Fruit fly (Drosophila melanogaster): ENCODE results near the gene BoYb.

BoYb gene

DNA sequence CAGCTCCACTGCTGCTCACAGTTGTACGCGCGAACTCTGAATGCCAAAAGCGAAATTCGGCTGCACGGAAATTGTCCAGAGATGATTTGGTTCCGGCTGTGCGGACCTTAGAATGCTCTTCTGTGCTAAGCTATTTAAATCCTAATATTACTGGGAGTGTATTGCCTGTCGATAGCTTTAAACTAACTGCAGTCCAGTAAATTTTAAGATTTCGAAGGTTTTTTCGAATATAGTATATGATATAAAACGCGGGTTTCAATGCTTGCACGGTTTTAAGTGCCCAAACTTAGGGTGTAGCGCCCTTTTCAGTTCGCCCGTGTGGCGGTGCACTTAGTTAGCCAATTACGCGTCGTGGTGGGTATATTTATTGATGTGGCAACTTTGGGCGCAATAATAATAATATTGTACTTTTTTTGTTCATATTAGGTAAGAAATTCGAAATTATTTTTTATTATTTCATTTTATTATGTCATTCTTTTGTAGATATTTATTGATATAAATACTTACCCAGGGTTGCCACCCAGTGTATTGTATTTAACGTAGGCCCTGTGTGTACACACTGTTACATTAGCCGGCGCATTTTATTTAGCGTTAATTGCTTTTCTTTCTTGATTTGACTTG, 22.9 kb upstream of the BoYb start, which contains the start of the genes Chro and Ssl1 (continued):
- TF ChIP-seq Hand (GFP tag; optimal IDR thresholded peaks at IDR 0.05) (peak; percentile 99), NK7.1 (GFP tag; optimal IDR thresholded peaks at IDR 0.05) (peak; percentile 100), ind (GFP tag; optimal IDR thresholded peaks at IDR 0.05) (peak; percentile 100)

DNA sequence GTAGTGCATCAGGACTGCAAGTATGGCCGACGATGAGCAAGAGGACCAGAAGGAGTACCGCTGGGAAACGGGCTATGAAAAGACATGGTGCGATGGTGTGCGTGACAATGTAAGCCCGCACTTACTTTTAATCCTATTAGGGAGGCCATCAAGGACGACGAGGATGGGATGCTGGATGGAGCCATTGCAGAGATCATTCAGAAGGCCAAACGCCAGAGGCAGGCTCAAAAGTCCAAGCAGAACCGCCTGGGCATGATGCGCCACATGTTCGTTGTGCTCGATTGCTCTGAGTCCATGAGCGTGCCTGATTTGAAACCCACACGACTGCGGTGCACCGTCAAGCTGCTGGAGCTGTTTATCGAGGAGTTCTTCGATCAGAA, 22.4 kb upstream of the BoYb start:
- TF ChIP-seq Ets65A (GFP tag): peak; percentile 55
- TF ChIP-seq Med (GFP tag): peak; percentile 53
- no peak for TF ChIP-seq CG11093 (GFP tag; IDR thresholded peaks at IDR 0.05)
- TF ChIP-seq chif (GFP tag; optimal IDR thresholded peaks at IDR 0.05): no peak

DNA sequence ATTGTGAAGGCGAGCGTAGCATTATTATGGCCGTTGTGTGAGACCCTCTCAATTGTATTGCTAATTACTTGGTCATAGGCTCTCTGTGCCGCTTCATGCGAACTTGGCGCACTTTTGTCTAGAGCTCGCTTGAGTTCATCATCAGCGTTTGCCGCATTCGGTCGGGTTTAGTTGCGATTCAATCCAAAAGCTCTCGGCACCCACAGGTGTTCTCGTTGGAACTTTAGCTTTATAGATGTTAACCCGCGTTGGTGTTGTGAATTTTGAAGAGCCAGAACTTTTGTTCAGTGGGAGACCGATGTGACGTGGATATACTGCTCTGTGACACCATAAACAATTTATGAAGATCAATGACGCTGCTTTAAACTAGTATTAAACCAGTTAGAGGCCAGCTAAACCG, 20.8 kb upstream of the BoYb start, which contains the start of gene slif:
slif (plus strand) TSS at position 132 of the 400 bp plus-strand sequence.
- no peak for TF ChIP-seq crp (GFP tag; optimal IDR thresholded peaks at IDR 0.05)
- TF ChIP-seq gcm (GFP tag; optimal IDR thresholded peaks at IDR 0.05): no peak
- 0 out of 2 replicates have a peak, but pooled peaks have one; percentile 23 for TF ChIP-seq CG16779 (GFP tag; IDR thresholded peaks at IDR 0.05)
- no peak for TF ChIP-seq corto (GFP tag; optimal IDR thresholded peaks at IDR 0.05)
- no peak for TF ChIP-seq Mrtf (GFP tag; IDR thresholded peaks at IDR 0.05)
- no peak for TF ChIP-seq CG6689 (GFP tag; IDR thresholded peaks at IDR 0.05)
- no peak for TF ChIP-seq schlank (tag; optimal IDR thresholded peaks at IDR 0.05)
- TF ChIP-seq bsh (GFP tag; optimal IDR thresholded peaks at IDR 0.05): no peak
- no peak for TF ChIP-seq Abd-B (GFP tag; optimal IDR thresholded peaks at IDR 0.05)
- TF ChIP-seq Adf1 (GFP tag; IDR thresholded peaks at IDR 0.05): no peak
- no peak for TF ChIP-seq sna (GFP tag; IDR thresholded peaks at IDR 0.05; ENCODE audit: partially characterized antibody)
- TF ChIP-seq chinmo (GFP tag; IDR thresholded peaks at IDR 0.05; ENCODE audit: partially characterized antibody): peak; percentile 83; the same call in 2 of the 4 replicates
- no peak for TF ChIP-seq hkb (optimal IDR thresholded peaks at IDR 0.05)
- TF ChIP-seq hkb (GFP tag; IDR thresholded peaks at IDR 0.05): no peak
- TF ChIP-seq H2.0 (GFP tag; IDR thresholded peaks at IDR 0.05): no peak
- TF ChIP-seq CG10565 (GFP tag; optimal IDR thresholded peaks at IDR 0.05): no peak
- TF ChIP-seq CG32772 (GFP tag; IDR thresholded peaks at IDR 0.05): no peak
- no peak for TF ChIP-seq Meics (GFP tag; optimal IDR thresholded peaks at IDR 0.05)
- peak; percentile 53 for TF ChIP-seq CG12769 (tag; optimal IDR thresholded peaks at IDR 0.05)
- no peak for TF ChIP-seq lola (GFP tag; optimal IDR thresholded peaks at IDR 0.05)
- no peak for TF ChIP-seq gfzf (GFP tag; optimal IDR thresholded peaks at IDR 0.05)
- no peak for TF ChIP-seq Hand (GFP tag; optimal IDR thresholded peaks at IDR 0.05)
- TF ChIP-seq Med (GFP tag): peak; percentile 73
- no peak for TF ChIP-seq Antp (GFP tag; optimal IDR thresholded peaks at IDR 0.05)
- peak; percentile 40 for TF ChIP-seq CG13894 (tag; optimal IDR thresholded peaks at IDR 0.05)
- TF ChIP-seq HmgD (GFP tag; optimal IDR thresholded peaks at IDR 0.05): no peak

DNA sequence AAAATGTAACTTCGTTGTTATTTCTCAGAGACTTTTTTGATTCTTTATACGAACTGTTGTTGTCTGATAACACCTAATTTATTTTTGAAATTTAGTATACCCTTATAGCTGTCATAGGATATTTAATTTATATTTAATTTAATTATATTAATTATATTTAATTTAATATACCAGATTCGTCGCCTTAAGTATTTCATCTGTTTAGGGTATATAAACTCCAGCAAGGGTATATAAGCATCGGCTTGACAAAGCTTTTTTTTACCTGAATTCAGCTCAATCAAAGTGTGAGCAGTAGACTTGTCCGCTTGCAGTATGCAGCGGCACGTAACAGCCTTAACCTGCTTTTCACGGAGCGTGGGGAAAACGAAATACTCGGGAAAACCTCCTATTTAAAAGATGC, 18.1 kb upstream of the BoYb start:
- TF ChIP-seq Blimp-1 (GFP tag; optimal IDR thresholded peaks at IDR 0.05) (peak; percentile 9), pita (GFP tag; optimal IDR thresholded peaks at IDR 0.05) (no peak), CG9437 (GFP tag; optimal IDR thresholded peaks at IDR 0.05) (peak; percentile 11), CG7839 (tag; optimal IDR thresholded peaks at IDR 0.05) (peak; percentile 29), CG2199 (GFP tag; IDR thresholded peaks at IDR 0.05) (0 out of 3 replicates have a peak, but pooled peaks have one; percentile 10), PHDP (tag; optimal IDR thresholded peaks at IDR 0.05) (peak; percentile 20), CG1603 (tag; optimal IDR thresholded peaks at IDR 0.05) (no peak), lmd (GFP tag; IDR thresholded peaks at IDR 0.05) (no peak), CG4730 (GFP tag; IDR thresholded peaks at IDR 0.05) (no peak), bsh (GFP tag; optimal IDR thresholded peaks at IDR 0.05) (peak in 1 of 2 experiments; percentile 16), dmrt99B (tag; optimal IDR thresholded peaks at IDR 0.05) (peak; percentile 16), CG30431 (GFP tag; optimal IDR thresholded peaks at IDR 0.05) (no peak), zfh1 (GFP tag; IDR thresholded peaks at IDR 0.05) (0 out of 3 replicates have a peak, but pooled peaks have one; percentile 22), CG12391 (tag; optimal IDR thresholded peaks at IDR 0.05) (peak; percentile 5), CG15514 (GFP tag; optimal IDR thresholded peaks at IDR 0.05) (no peak), CG14710 (tag; optimal IDR thresholded peaks at IDR 0.05) (peak; percentile 10)

Measured in whole organism, embryonic.